Fruit fly (Drosophila melanogaster): ENCODE measurements around the gene msl-2.

The msl-2 gene

dm6 chr2L:3437068-3437467, 28.8 kb downstream of the msl-2 start (continued):
- TF ChIP-seq fd96Cb (tag; optimal IDR thresholded peaks at IDR 0.05): peak; percentile 51
- no peak for TF ChIP-seq HLHmδ (GFP tag; optimal IDR thresholded peaks at IDR 0.05)
- TF ChIP-seq Deaf1 (tag; optimal IDR thresholded peaks at IDR 0.05): no peak
- TF ChIP-seq Gug (GFP tag; IDR thresholded peaks at IDR 0.05): no peak
- TF ChIP-seq chn (GFP tag; optimal IDR thresholded peaks at IDR 0.05): peak; percentile 38
- TF ChIP-seq CG12744 (GFP tag; optimal IDR thresholded peaks at IDR 0.05): no peak
- peak; percentile 44 for TF ChIP-seq Camta (GFP tag; optimal IDR thresholded peaks at IDR 0.05)
- peak in 1 of 2 experiments; percentile 12 for TF ChIP-seq Hr78 (GFP tag; optimal IDR thresholded peaks at IDR 0.05)
- TF ChIP-seq CG2889 (GFP tag; IDR thresholded peaks at IDR 0.05): no peak
- TF ChIP-seq D (optimal IDR thresholded peaks at IDR 0.05): no peak
- TF ChIP-seq D (GFP tag; optimal IDR thresholded peaks at IDR 0.05): peak; percentile 25
- TF ChIP-seq danr (GFP tag; IDR thresholded peaks at IDR 0.05): no peak
- TF ChIP-seq CG7556 (GFP tag; optimal IDR thresholded peaks at IDR 0.05): no peak
- TF ChIP-seq Usf (GFP tag; optimal IDR thresholded peaks at IDR 0.05): no peak
- no peak for TF ChIP-seq Dip3 (GFP tag; optimal IDR thresholded peaks at IDR 0.05)
- peak; percentile 5 for TF ChIP-seq CG4707 (GFP tag; optimal IDR thresholded peaks at IDR 0.05)
- no peak for TF ChIP-seq Taf1 (GFP tag; IDR thresholded peaks at IDR 0.05)
- peak; percentile 63 for TF ChIP-seq sens-2 (GFP tag; IDR thresholded peaks at IDR 0.05)
- TF ChIP-seq tna (GFP tag; IDR thresholded peaks at IDR 0.05; ENCODE audit: partially characterized antibody): no peak
- TF ChIP-seq CG15011 (GFP tag; optimal IDR thresholded peaks at IDR 0.05): no peak
- no peak for TF ChIP-seq gcm2 (GFP tag; optimal IDR thresholded peaks at IDR 0.05)
- TF ChIP-seq Nf-YA (GFP tag; IDR thresholded peaks at IDR 0.05): peak; percentile 55; the same call in 1 of the 2 replicates
- TF ChIP-seq Myb (GFP tag; optimal IDR thresholded peaks at IDR 0.05): no peak
- no peak for TF ChIP-seq MESR4 (GFP tag; optimal IDR thresholded peaks at IDR 0.05)
- TF ChIP-seq Pdp1 (GFP tag; optimal IDR thresholded peaks at IDR 0.05): peak; percentile 18 to 24
- no peak for TF ChIP-seq h (optimal IDR thresholded peaks at IDR 0.05)
- no peak for TF ChIP-seq CG2875 (GFP tag; optimal IDR thresholded peaks at IDR 0.05)
- peak; percentile 18 for TF ChIP-seq ewg (GFP tag; optimal IDR thresholded peaks at IDR 0.05)
- TF ChIP-seq CG4424 (GFP tag; optimal IDR thresholded peaks at IDR 0.05): peak; percentile 15
- TF ChIP-seq Poxn (GFP tag; IDR thresholded peaks at IDR 0.05): no peak
- TF ChIP-seq ci (GFP tag; IDR thresholded peaks at IDR 0.05): peak; percentile 91
- no peak for TF ChIP-seq Abd-B (GFP tag; optimal IDR thresholded peaks at IDR 0.05)
- peak; percentile 69 for TF ChIP-seq Blimp-1 (GFP tag; optimal IDR thresholded peaks at IDR 0.05)
- TF ChIP-seq NK7.1 (GFP tag; optimal IDR thresholded peaks at IDR 0.05): no peak
- peak; percentile 72 for TF ChIP-seq CG8924 (tag; optimal IDR thresholded peaks at IDR 0.05)
- TF ChIP-seq scrt (GFP tag; optimal IDR thresholded peaks at IDR 0.05): peak; percentile 34
- TF ChIP-seq CG1233 (GFP tag; optimal IDR thresholded peaks at IDR 0.05): peak; percentile 50
- no peak for TF ChIP-seq Hey (tag; optimal IDR thresholded peaks at IDR 0.05)
- TF ChIP-seq CG31388 (GFP tag; optimal IDR thresholded peaks at IDR 0.05): no peak
- TF ChIP-seq CG31224 (GFP tag; IDR thresholded peaks at IDR 0.05): no peak
- no peak for TF ChIP-seq CG3065 (GFP tag; optimal IDR thresholded peaks at IDR 0.05)
- TF ChIP-seq HmgZ (tag; optimal IDR thresholded peaks at IDR 0.05): no peak
- TF ChIP-seq CG7372 (GFP tag; IDR thresholded peaks at IDR 0.05): 0 out of 2 replicates have a peak, but pooled peaks have one; percentile 14
- TF ChIP-seq CG8089 (GFP tag; optimal IDR thresholded peaks at IDR 0.05): peak; percentile 4
- peak; percentile 60 for TF ChIP-seq salm (tag; optimal IDR thresholded peaks at IDR 0.05)
- TF ChIP-seq Fer2 (tag; optimal IDR thresholded peaks at IDR 0.05): no peak
- no peak for TF ChIP-seq CG33213 (GFP tag; optimal IDR thresholded peaks at IDR 0.05)
- no peak for TF ChIP-seq vfl (GFP tag; optimal IDR thresholded peaks at IDR 0.05)
- peak; percentile 59 for TF ChIP-seq CG10267 (tag; optimal IDR thresholded peaks at IDR 0.05)
- TF ChIP-seq CG8359 (GFP tag; optimal IDR thresholded peaks at IDR 0.05; ENCODE audit: borderline replicate concordance): peak; percentile 32
- no peak for TF ChIP-seq CHES-1-like (GFP tag; optimal IDR thresholded peaks at IDR 0.05)
- no peak for TF ChIP-seq CG16813 (GFP tag; IDR thresholded peaks at IDR 0.05; ENCODE audit: partially characterized antibody)
